Worm (Caenorhabditis elegans): ENCODE measurements around the gene tbck-1.

Gene tbck-1

DNA sequence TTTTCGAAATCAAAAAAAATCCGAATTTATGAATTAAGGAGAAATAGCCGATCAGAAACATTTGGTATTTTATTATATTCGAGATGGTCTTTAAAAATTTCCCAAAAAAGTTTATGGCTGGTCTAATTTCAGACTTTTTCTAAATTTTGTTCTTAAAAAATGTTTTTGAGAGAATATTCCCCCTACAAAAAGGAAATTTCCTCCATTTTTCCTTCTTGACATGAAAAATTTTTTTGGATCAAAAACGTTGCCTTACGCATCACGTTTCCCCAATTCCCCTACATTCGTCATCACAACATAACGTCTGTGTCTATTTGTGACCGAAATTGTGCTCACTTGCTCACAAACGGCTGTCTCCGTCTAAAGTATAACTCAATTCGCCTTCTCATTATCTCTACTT is 35.0 kb upstream of the tbck-1 start:
- TF ChIP-seq aha-1 (tag) (peak; percentile 95), Y48G9A.11 (GFP tag; IDR thresholded peaks at IDR 0.05) (no peak)

ce11 chrII:4795461-4795860 is 32.9 kb upstream of the tbck-1 start, which contains the start of gene C33F10.4:
Gene C33F10.4, plus strand, starts transcription at chrII:4795761.
- TF ChIP-seq hmg-1.1 (GFP tag; IDR thresholded peaks at IDR 0.05) (no peak), daf-16 (GFP tag; optimal IDR thresholded peaks at IDR 0.05) (no peak), daf-16 (tag; optimal IDR thresholded peaks at IDR 0.05) (no peak), mxl-3 (GFP tag; optimal IDR thresholded peaks at IDR 0.05) (no peak), lsy-2 (tag; optimal IDR thresholded peaks at IDR 0.05) (no peak), ces-1 (GFP tag; optimal IDR thresholded peaks at IDR 0.05) (no peak), lin-38 (GFP tag; IDR thresholded peaks at IDR 0.05) (no peak), snpc-1.2 (GFP tag; IDR thresholded peaks at IDR 0.05) (no peak), daf-19 (GFP tag; conservative IDR thresholded peaks at IDR 0.05) (no peak), ZK546.5 (tag; optimal IDR thresholded peaks at IDR 0.05) (no peak), hlh-11 (tag; optimal IDR thresholded peaks at IDR 0.05) (no peak), ceh-20 (GFP tag; IDR thresholded peaks at IDR 0.05) (no peak), mdl-1 (tag; optimal IDR thresholded peaks at IDR 0.05) (no peak), duxl-1 (tag; optimal IDR thresholded peaks at IDR 0.05; ENCODE audit: poor library complexity) (no peak)

ce11 chrII:4797071-4797470 is 31.3 kb upstream of the tbck-1 start, which contains the start of gene C33F10.14:
Gene C33F10.14, plus strand, starts transcription at chrII:4797371.
- TF ChIP-seq unc-130 (GFP tag; optimal IDR thresholded peaks at IDR 0.05), result no peak
- no peak for TF ChIP-seq Y105C5A.15 (GFP tag; IDR thresholded peaks at IDR 0.05)
- TF ChIP-seq ama-1 (optimal IDR thresholded peaks at IDR 0.05), result no peak
- no peak for TF ChIP-seq madf-9 (GFP tag; conservative IDR thresholded peaks at IDR 0.05)
- no peak for TF ChIP-seq zip-2 (tag; optimal IDR thresholded peaks at IDR 0.05)
- TF ChIP-seq daf-12 (tag; optimal IDR thresholded peaks at IDR 0.05), result no peak
- no peak for TF ChIP-seq ceh-32 (tag; optimal IDR thresholded peaks at IDR 0.05; ENCODE audit: poor library complexity)
- no peak for TF ChIP-seq daf-19 (GFP tag; conservative IDR thresholded peaks at IDR 0.05)
- no peak for TF ChIP-seq aly-2 (tag; optimal IDR thresholded peaks at IDR 0.05)
- no peak for TF ChIP-seq zag-1 (tag; optimal IDR thresholded peaks at IDR 0.05)

ce11 chrII:4800524-4800923 is 27.8 kb upstream of the tbck-1 start:
- TF ChIP-seq lin-13 (GFP tag; optimal IDR thresholded peaks at IDR 0.05) (no peak), lim-7 (GFP tag; IDR thresholded peaks at IDR 0.05) (no peak), nhr-76 (tag; optimal IDR thresholded peaks at IDR 0.05) (no peak), mxl-2 (GFP tag; conservative IDR thresholded peaks at IDR 0.05) (no peak), ceh-32 (tag; optimal IDR thresholded peaks at IDR 0.05; ENCODE audit: poor library complexity) (no peak), egl-43 (GFP tag; IDR thresholded peaks at IDR 0.05) (0 out of 2 replicates have a peak, but pooled peaks have one; percentile 5), unc-62 (GFP tag; optimal IDR thresholded peaks at IDR 0.05 in 1 of 2) (peak in 1 of 2 experiments; percentile 95), unc-62 (tag; optimal IDR thresholded peaks at IDR 0.05) (no peak), zip-2 (tag; optimal IDR thresholded peaks at IDR 0.05) (no peak), nhr-25 (tag; optimal IDR thresholded peaks at IDR 0.05; ENCODE audit: borderline replicate concordance, insufficient read depth) (no peak), mdl-1 (tag; optimal IDR thresholded peaks at IDR 0.05) (no peak), F10B5.3 (tag; optimal IDR thresholded peaks at IDR 0.05) (no peak), egl-27 (tag; optimal IDR thresholded peaks at IDR 0.05) (no peak)

DNA sequence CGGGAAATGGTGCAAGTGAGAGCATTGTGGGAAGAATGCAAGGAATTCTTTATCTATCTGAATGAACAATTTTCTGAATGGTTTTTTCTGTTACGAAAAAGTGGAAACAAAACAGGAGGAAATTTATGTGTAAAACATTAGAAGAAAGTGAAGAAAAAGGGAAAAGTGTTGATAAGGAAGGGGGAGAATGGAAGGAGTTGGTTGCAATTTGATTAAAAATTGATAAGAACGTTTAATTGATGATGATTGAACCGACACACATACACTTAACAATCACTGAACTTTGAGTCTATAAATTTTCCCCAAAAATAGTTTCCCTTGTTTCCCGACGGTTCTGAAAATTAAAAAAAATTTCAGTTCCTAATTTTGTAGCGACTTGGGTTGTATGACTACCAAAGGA is 25.4 kb upstream of the tbck-1 start:
- TF ChIP-seq hlh-11 (tag; optimal IDR thresholded peaks at IDR 0.05) (peak; percentile 29), nhr-28 (tag; optimal IDR thresholded peaks at IDR 0.05) (peak; percentile 66), mxl-2 (GFP tag; conservative IDR thresholded peaks at IDR 0.05) (no peak), dve-1 (tag; optimal IDR thresholded peaks at IDR 0.05; ENCODE audit: insufficient read depth) (peak; percentile 1), daf-19 (GFP tag; conservative IDR thresholded peaks at IDR 0.05) (no peak), php-3 (GFP tag; IDR thresholded peaks at IDR 0.05) (peak; percentile 64; the same call in 1 of the 2 replicates), dmd-6 (GFP tag; IDR thresholded peaks at IDR 0.05) (peak; percentile 42; the same call in 1 of the 2 replicates), daf-16 (GFP tag; optimal IDR thresholded peaks at IDR 0.05) (no peak), daf-16 (tag; optimal IDR thresholded peaks at IDR 0.05) (peak; percentile 49), pqm-1 (tag; optimal IDR thresholded peaks at IDR 0.05) (peak; percentile 77)

All from whole organism, L4 larva.